Fruit fly (Drosophila melanogaster) S2 (cell line): Measurements from ENCODE around the gene CG32313.

Source experiments
- CG8478 ChIP-seq: fragments of >200 bp; optimal IDR thresholded peaks from 2 replicates; lab custom pipeline; 2018
- CTCF ChIP-seq, 2 experiments: fragments of >200 bp; optimal IDR thresholded peaks; 2 replicates each; lab custom pipeline; 2018

Gene CG32313

DNA sequence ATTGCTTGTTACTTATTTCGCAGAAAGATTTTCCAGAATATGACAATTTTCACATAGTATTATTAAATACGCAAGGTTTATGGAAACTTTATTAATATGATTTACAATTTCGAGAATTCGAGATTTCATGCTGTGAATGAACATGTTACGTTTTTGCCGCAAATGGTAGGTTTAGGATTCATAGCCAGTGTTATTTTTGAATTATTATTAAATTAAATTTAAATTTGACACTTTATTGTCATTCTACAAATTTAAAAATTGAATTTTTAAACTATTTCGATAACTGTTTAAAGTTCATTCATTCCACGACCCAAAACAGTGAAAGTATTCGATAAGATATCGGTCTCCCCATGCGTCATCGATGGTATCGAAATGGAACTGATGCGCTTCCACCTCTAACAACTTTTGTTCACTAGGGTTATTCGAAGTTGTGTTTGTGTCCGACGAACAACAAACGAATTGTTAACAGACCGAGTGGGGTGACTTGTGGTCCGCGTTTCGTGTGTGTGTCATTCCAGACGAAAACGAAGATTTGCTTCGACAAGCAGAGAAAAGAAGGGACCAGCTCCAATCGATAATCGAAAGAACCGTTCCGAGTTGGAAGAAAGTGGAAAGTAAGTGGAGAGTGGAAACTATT lies at the start of gene CG32313, which contains the start of gene Pcyt1:
TSS of gene CG32313 (minus strand) at position 51 of the 637 bp plus-strand sequence.
TSS of gene Pcyt1 (plus strand) at position 400 of the 637 bp plus-strand sequence.
- peak in 1 of 2 experiments; percentile 35 for TF ChIP-seq CTCF (optimal IDR thresholded peaks at IDR 0.05; lab: Kevin White, UChicago)
- no peak for TF ChIP-seq CG8478 (lab: Kevin White, UChicago)

DNA sequence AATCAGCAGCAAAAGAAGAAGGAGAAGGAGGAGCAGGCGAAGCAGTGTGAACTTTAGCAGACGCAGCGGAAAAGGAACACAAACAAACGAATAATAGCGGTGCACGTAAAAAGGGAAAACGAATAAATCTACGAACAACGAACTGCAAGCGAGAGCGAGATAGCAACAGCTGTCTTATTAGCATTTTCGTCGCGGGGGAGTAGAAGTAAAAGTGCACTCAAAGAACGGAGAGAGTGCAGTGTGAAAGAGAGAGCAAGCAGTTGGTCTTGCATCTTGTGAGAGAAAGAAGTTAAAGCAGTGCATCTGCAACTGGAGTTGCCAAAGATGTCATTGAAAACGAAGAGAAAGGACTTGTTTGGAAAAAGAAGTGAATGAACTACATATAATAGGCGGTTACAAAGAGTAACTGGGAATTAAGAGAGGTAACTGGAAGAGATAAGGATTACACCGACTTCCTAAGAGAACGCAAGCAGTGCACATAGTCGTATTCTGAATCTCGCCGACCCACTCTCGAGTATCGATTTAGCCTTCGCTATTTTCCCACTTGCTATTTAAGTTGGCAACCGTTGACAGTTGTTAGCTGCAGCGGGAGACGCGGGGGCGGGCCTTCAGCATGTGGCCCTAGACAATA lies 47.4 kb upstream of the CG32313 start:
- no peak for TF ChIP-seq CG8478 (lab: Kevin White, UChicago)
- TF ChIP-seq CTCF (optimal IDR thresholded peaks at IDR 0.05; lab: Kevin White, UChicago) = no peak

DNA sequence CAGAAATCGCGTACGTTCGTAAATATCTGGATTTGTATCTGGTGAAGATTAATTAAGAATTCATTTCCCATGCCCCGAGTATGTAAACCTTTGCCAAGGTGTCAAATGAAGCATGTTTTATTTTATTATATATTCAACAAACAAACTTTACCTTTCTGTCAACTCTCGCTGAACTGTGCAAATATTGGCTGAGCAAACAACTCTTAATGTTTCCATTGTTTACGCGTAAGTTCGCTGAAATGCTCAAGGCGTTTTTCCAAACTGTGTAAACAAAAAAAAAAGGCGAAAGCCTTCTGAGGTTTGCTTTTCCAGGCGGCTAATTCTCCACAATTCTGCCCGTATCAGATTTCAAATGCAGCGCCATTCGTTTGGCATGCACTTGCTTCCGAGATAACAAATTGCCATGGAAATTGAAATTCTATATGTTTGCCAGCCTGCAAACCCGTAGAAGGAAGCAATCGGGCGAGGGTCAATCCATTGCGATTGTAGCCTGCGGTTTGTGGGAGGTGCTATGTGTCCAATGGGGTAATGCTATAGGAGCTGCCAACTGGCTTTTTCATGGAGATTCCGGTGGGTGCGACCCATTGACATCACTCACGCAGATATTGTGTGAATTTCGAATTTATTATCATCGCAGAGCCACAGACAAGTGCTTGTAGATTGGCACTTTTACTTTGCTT lies 46.3 kb upstream of the CG32313 start:
- no peak for TF ChIP-seq CG8478 (lab: Kevin White, UChicago)
- no peak for TF ChIP-seq CTCF (optimal IDR thresholded peaks at IDR 0.05; lab: Kevin White, UChicago)

DNA sequence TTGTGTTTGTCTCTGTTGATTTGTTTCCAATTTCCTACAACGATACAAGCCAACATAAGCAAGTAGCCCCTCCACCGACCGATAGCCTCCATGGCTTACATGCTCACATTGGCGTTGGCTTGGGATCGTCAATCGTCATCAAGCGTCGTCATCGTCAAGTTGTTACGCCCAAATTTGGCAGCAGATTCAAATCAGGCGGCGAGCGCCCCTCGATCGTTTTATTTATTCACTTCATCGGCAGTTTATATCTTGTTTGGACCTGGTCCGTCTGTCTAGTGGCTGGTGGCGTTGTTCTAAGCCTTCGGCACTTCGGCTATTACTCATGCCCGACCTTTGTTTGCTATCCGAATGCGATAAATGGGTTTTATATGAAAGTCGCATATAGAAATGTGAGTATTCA lies 44.7 kb upstream of the CG32313 start:
- TF ChIP-seq CG8478 (lab: Kevin White, UChicago) (no peak), CTCF (optimal IDR thresholded peaks at IDR 0.05; lab: Kevin White, UChicago) (no peak)

DNA sequence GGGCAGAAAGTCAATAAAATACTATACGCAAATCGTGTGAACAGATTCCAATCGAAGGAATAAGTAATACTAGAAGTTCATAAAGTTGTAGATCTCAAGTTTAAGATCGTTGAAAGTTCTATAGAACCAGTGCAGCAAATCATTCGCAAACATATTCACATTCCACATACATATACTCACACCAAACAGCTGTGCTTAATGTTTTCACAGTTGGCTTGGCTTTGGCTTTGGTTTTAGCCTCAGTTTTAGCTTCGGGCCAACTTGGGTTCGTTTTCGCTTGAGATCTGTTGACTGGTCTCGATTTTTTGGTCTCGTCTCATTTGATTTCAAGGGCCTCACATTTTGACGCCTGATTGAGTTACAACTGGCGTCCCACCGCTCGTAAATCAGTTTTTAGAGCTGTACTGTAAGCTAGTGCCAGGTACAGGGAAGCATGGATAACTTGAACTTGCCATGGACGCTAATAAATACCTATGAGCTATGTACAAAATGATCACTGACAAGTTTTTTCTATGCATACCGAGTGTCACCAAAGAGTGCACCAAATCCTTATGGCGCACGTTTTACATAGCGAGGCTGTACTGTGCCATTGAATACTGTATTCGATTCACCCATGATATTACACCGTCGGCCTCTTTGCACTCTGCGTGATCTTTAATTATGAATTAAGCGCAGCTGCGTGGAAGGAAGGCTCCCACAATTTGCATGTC lies 41.8 kb upstream of the CG32313 start:
- no peak for TF ChIP-seq CG8478 (lab: Kevin White, UChicago)
- no peak for TF ChIP-seq CTCF (optimal IDR thresholded peaks at IDR 0.05; lab: Kevin White, UChicago)

DNA sequence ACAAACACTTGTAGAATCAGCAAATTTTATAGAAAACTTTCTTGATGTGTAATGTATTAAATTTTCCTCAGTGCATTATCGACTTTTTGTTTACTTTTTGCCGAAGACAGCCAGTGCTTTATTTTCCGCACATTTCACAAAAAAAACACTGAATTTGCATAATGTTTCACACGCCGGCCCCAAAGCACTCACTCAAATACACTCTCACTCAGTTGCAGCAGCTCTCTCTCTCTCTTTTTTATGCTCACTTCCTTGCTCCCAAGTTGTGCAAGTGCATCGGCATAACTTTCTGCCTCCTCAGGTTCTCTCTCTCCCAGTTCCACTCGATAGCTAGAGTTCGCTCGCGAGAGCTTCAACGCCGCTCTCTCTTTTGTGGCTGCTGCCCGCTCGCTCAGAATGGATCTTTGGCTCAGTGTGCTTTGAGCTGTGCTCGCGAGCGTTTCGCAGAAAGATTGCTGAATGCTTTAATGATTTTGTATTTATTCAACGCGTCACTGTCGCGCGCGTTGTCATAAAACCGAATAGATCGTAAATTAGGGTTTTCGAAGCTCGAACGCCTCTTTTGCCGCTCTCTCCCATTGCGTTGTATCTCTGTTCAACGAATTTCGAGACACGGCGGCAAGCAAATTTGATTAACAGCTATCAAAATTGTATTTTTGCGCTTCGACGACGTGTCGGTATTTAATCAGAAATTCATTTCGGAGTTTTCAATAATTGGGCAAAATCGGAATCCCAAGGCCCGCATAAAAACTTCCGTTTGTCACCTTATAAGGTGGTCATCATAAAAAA lies 40.9 kb upstream of the CG32313 start:
- TF ChIP-seq CTCF (optimal IDR thresholded peaks at IDR 0.05; lab: Kevin White, UChicago) (no peak), CG8478 (lab: Kevin White, UChicago) (no peak)

DNA sequence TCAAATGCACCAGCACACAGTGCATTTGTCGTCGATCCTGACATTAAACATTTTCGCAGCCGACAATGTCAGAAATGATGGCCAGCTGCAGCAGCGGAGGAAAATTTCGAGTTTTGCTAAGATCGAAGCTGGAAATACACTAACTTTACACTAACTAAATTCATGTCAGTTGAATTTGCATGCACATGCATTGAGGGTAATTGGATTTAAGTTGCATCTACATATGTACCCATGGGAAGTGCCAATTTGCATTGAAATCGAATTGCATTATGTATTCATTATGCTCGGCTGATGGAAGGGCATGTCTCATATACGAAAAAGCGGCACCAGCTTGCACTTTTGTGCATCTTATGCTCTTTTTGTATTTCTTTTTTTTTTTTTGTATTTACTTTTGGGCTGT lies 39.2 kb upstream of the CG32313 start:
- TF ChIP-seq CTCF (optimal IDR thresholded peaks at IDR 0.05; lab: Kevin White, UChicago) = no peak
- no peak for TF ChIP-seq CG8478 (lab: Kevin White, UChicago)

DNA sequence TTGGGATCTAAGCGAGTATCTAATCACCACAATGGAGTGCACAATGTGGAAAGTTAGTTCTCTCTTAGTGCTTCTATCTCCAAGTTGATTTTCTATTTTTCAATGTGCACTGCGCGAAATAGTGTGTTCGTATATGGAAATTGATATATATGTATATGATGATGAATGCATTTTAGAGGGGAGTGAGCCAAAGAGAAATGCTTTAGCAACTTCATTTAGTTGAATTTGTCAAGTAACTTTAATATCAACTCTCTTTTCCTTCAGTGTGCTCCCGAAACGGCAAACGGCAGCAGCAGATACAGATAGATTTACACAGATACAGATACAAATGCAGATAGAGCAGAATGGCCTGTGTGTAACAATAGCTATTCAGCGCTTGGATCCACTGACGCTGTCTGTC lies 38.5 kb upstream of the CG32313 start:
- TF ChIP-seq CTCF (optimal IDR thresholded peaks at IDR 0.05; lab: Kevin White, UChicago) (no peak), CG8478 (lab: Kevin White, UChicago) (no peak)

DNA sequence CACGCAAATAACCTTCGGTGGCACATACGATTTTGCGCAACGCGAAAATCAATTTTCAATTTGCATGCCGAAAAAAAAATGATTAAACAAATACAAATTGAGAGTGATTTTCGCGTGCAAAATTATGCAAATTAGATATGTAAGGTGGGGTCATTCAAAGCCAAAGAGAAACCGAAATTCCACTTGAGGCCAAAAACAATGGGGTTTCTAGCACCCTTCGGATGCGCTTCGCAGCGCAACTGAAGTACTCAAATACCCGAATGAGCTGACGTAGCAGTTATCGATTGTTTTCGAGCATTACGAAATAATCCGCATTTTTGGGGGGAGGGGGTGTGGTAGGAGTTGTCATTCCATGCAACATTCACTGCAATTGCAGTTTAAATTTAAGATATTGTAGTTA lies 35.3 kb upstream of the CG32313 start:
- TF ChIP-seq CTCF (optimal IDR thresholded peaks at IDR 0.05; lab: Kevin White, UChicago) = no peak
- no peak for TF ChIP-seq CG8478 (lab: Kevin White, UChicago)

DNA sequence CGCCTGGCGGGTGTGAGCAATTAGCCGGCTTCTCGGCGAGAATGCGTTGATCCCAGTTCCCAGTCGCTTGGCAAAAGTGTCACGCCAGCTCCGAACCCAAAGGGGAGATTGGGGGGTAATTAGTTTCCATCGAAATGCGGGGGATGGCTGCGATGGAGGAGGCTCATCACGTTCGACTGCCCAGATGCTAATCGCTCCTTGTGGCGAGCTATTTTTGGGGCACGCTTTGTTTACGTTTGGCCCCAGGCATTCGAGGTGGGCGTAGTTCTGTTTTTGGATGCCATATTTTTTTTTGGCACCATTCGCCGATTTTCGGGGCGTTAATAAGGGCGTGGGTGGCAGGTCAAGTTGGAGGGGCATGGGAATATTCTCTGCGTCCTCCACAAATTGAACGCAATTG lies 34.7 kb upstream of the CG32313 start:
- no peak for TF ChIP-seq CG8478 (lab: Kevin White, UChicago)
- no peak for TF ChIP-seq CTCF (optimal IDR thresholded peaks at IDR 0.05; lab: Kevin White, UChicago)

DNA sequence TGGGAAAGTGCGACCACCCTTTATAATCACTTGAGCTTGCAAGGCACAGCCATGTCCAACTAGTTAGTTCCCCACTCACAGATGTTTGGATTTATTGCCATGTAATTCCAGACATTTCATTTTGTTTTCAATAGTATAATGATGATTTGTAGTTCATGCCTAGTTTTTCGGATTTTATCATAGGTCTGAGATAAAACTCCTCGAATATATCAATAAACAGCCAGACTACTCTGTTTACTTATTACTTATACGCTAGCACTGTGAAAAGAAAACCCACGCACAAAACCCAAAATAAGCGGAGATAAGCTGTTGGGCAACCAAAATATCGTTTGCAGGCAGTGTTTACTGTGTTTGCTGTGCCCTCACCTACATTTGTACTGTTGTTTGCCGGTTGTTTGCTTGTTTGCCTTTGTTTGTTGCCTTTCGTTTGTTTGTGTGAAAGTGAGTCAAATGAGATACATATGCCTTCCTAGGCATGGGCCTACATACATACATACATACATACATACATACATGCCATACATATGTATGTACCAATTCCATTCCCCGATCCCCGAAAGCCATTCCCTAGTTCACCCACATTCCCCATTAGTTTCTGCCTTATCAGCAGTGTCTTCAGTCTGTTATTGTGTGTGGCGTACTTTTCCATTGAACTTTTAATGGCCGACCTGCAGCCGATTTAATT lies 33.8 kb upstream of the CG32313 start:
- TF ChIP-seq CG8478 (lab: Kevin White, UChicago) (no peak), CTCF (optimal IDR thresholded peaks at IDR 0.05; lab: Kevin White, UChicago) (no peak)

DNA sequence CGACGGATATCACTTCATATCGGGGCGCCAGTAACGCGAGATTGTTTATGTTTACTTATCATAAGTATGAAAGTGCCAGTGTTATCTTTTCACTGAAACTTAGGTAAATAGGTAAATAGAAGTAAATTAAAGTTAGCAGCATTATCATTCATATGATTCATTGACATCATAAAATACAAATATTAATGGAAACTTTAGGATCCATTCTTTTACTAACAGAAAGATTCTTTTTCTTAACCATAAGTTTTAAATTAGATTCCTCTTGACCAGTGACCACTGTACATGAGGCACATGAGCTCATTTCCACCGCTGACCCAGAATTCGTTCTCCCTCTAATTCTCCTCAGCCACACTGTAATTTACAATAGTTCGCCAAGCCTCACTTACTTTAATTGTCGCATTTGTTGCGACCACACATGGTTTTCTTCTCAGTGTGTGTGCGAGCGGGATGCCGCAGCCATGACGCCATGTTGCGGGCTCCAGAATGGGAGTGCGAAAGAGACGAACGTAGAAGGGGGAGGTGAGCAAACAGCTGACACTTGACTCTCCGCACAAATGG lies 32.9 kb upstream of the CG32313 start:
- TF ChIP-seq CTCF (optimal IDR thresholded peaks at IDR 0.05; lab: Kevin White, UChicago) (peak in 1 of 2 experiments; percentile 48), CG8478 (lab: Kevin White, UChicago) (no peak)

DNA sequence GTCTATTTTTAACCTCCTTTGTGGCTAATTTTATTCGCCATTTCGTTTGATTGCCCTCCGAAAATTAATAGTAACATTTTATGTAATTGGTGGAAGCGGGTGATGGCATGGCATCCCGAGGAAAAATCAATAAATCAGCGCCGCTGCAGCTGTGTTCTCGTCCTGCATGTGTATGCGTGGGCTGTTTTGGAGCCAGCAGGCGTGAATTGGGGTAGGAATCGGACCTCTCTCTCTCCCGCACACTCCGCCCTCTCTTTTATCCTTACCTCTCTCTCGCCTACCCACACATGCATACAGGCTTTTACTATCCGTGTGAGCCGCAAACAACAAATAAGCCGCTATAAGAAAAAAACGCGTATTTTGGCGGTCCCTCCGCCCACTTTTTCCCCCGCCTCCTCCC lies 31.8 kb upstream of the CG32313 start:
- no peak for TF ChIP-seq CG8478 (lab: Kevin White, UChicago)
- TF ChIP-seq CTCF (optimal IDR thresholded peaks at IDR 0.05; lab: Kevin White, UChicago) = no peak
